Worm (Caenorhabditis elegans) whole organism, mixed stage, embryonic: Measurements from ENCODE around the gene srt-34.

ENCODE experiments used
- M03D4.4 ChIP-seq: sonication (generic microtip); optimal IDR thresholded peaks from 2 replicates; lab custom pipeline; 2017; ENCODE audit warnings: mild to moderate bottlenecking, missing genetic modification characterization, missing compliant biosample characterization
- elt-3 ChIP-seq: fragments of 150-350 bp; optimal IDR thresholded peaks from 2 replicates; lab custom pipeline; 2014; ENCODE audit warnings: missing biosample characterization, missing genetic modification characterization

DNA sequence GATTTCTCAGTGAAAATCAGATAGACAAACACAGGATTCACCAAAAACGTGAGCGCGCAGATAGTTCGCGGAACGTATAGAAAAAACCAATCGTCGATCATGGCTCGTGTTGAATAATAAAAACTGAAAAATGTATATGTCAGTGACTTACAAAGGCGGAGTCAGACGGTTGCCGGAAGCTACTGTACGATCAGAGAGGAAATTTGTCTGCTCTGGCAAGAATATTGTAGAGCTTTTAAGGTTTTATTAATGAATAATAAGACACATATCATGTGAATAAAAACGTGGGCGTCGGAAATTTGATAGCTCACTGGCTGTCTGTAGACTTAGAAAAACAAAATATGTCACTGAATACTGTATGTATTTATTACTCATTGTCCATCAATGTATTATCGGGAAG is 37.5 kb upstream of the srt-34 start, which contains the start of gene srj-57:
- TF ChIP-seq elt-3 (tag; lab: Kevin White, UChicago) (no peak), M03D4.4 (tag; lab: Kevin White, UChicago) (no peak)
